Worm (Caenorhabditis elegans) whole organism, late embryonic: ENCODE measurements around the gene F35C5.1.

ENCODE experiments used
- C08G9.2 ChIP-seq: sonication (generic microtip); optimal IDR thresholded peaks from 2 replicates; lab custom pipeline; 2016; ENCODE audit warnings: mild to moderate bottlenecking, missing genetic modification characterization, moderate library complexity, missing compliant biosample characterization
- Y22D7AL.16 ChIP-seq: sonication (generic microtip); optimal IDR thresholded peaks from 2 replicates; lab custom pipeline; 2016; ENCODE audit warnings: missing genetic modification characterization, missing compliant biosample characterization
- ceh-24 ChIP-seq: sonication (generic microtip); optimal IDR thresholded peaks from 2 replicates; lab custom pipeline; 2016; ENCODE audit warnings: mild to moderate bottlenecking, missing genetic modification characterization, missing compliant biosample characterization
- ceh-31 ChIP-seq: sonication (generic microtip); optimal IDR thresholded peaks from 2 replicates; lab custom pipeline; 2016; ENCODE audit warnings: missing genetic modification characterization, missing compliant biosample characterization
- ceh-34 ChIP-seq: sonication (generic microtip); optimal IDR thresholded peaks from 2 replicates; lab custom pipeline; 2016; ENCODE audit warnings: mild to moderate bottlenecking, missing genetic modification characterization, missing compliant biosample characterization
- dmd-4 ChIP-seq: sonication (generic microtip); optimal IDR thresholded peaks from 2 replicates; lab custom pipeline; 2016; ENCODE audit warnings: borderline replicate concordance, missing genetic modification characterization, missing compliant biosample characterization
- dve-1 ChIP-seq: sonication (generic microtip); optimal IDR thresholded peaks from 2 replicates; lab custom pipeline; 2017; ENCODE audit warnings: antibody characterized with exemption, mild to moderate bottlenecking, missing genetic modification characterization, missing compliant biosample characterization
- elt-2 ChIP-seq: sonication (generic microtip); optimal IDR thresholded peaks from 2 replicates; lab custom pipeline; 2016; ENCODE audit warnings: missing genetic modification reagents, missing genetic modification characterization, missing compliant biosample characterization
- elt-4 ChIP-seq: sonication (generic microtip); optimal IDR thresholded peaks from 2 replicates; lab custom pipeline; 2016; ENCODE audit warnings: missing genetic modification characterization, missing compliant biosample characterization
- eyg-1 ChIP-seq: sonication (generic microtip); optimal IDR thresholded peaks from 2 replicates; lab custom pipeline; 2016; ENCODE audit warnings: missing genotype, missing genetic modification characterization, missing compliant biosample characterization
- fax-1 ChIP-seq: sonication (generic microtip); optimal IDR thresholded peaks from 2 replicates; lab custom pipeline; 2016; ENCODE audit warnings: missing genotype, missing genetic modification characterization, missing compliant biosample characterization
- fkh-10 ChIP-seq: fragments of 150-350 bp; optimal IDR thresholded peaks from 2 replicates; lab custom pipeline; 2014; ENCODE audit warnings: missing biosample characterization, missing genetic modification reagents, missing genetic modification characterization
- hlh-15 ChIP-seq: sonication (generic microtip); optimal IDR thresholded peaks from 2 replicates; lab custom pipeline; 2016; ENCODE audit warnings: missing genetic modification characterization, missing compliant biosample characterization
- madf-2 ChIP-seq: sonication (generic microtip); optimal IDR thresholded peaks from 2 replicates; lab custom pipeline; 2017; ENCODE audit warnings: missing genetic modification characterization, missing compliant biosample characterization
- pag-3 ChIP-seq: sonication (generic microtip); optimal IDR thresholded peaks from 2 replicates; lab custom pipeline; 2016; ENCODE audit warnings: missing compliant biosample characterization, missing genetic modification characterization, borderline replicate concordance
- pax-1 ChIP-seq: fragments of 150-350 bp; optimal IDR thresholded peaks from 2 replicates; lab custom pipeline; 2014; ENCODE audit warnings: missing biosample characterization, missing genetic modification characterization
- pha-2 ChIP-seq: sonication (generic microtip); optimal IDR thresholded peaks from 2 replicates; lab custom pipeline; 2017; ENCODE audit warnings: mild to moderate bottlenecking, missing genetic modification characterization, missing compliant biosample characterization
- sdc-2 ChIP-seq: sonication (generic microtip); optimal IDR thresholded peaks from 2 replicates; lab custom pipeline; 2016; ENCODE audit warnings: missing genotype, missing genetic modification characterization, missing compliant biosample characterization
- tbx-2 ChIP-seq: sonication (generic microtip); optimal IDR thresholded peaks from 2 replicates; lab custom pipeline; 2016; ENCODE audit warnings: missing genetic modification characterization, missing compliant biosample characterization
- unc-3 ChIP-seq, 2 experiments: fragments of 200-800 bp in 1 of 2; sonication (Bioruptor generic) in 1 of 2; sonication (generic microtip) in 1 of 2; conservative IDR thresholded peaks in 1 of 2; optimal IDR thresholded peaks in 1 of 2; 2 replicates each; pipeline versions ENCODE4 v1.3.6 to Lab custom; 2016 to 2022; ENCODE audit warnings: missing compliant biosample characterization in 2 of 2, missing genetic modification characterization in 2 of 2, missing genetic modification reagents in 1 of 2
- unc-86 ChIP-seq: sonication (generic microtip); optimal IDR thresholded peaks from 2 replicates; lab custom pipeline; 2016; ENCODE audit warnings: missing genetic modification characterization, missing compliant biosample characterization

Gene F35C5.1

ce11 chrII:12928241-12928640 is 47.6 kb downstream of the F35C5.1 start, which contains the start of gene F58G1.3:
TSS of gene F58G1.3 (minus strand) at chrII:12928341.
- no peak for TF ChIP-seq sdc-2
- TF ChIP-seq ceh-24: no peak
- no peak for TF ChIP-seq elt-4 (tag; lab: Kevin White, UChicago)
- no peak for TF ChIP-seq pha-2 (tag; lab: Kevin White, UChicago)
- no peak for TF ChIP-seq dve-1 (tag; lab: Kevin White, UChicago)
- TF ChIP-seq ceh-34 (tag; lab: Kevin White, UChicago): no peak
- no peak for TF ChIP-seq unc-3 (GFP tag; conservative IDR thresholded peaks at IDR 0.05; lab: Robert Waterston, UW)
- TF ChIP-seq unc-3 (tag; optimal IDR thresholded peaks at IDR 0.05; lab: Kevin White, UChicago): no peak
- no peak for TF ChIP-seq unc-86 (tag; lab: Kevin White, UChicago)
- TF ChIP-seq pag-3: no peak
- TF ChIP-seq dmd-4 (tag; lab: Kevin White, UChicago): no peak
- TF ChIP-seq, all 69 proteins: peak for 0

- TF ChIP-seq Y22D7AL.16: no peak
- no peak for TF ChIP-seq C08G9.2 (tag; lab: Kevin White, UChicago)
- no peak for TF ChIP-seq tbx-2
- no peak for TF ChIP-seq dmd-4 (tag; lab: Kevin White, UChicago)
- no peak for TF ChIP-seq ceh-31 (tag; lab: Kevin White, UChicago)
- no peak for TF ChIP-seq fax-1 (tag; lab: Kevin White, UChicago)
- no peak for TF ChIP-seq madf-2 (tag; lab: Kevin White, UChicago)
- TF ChIP-seq eyg-1 (tag; lab: Kevin White, UChicago): no peak
- TF ChIP-seq pax-1 (tag; lab: Kevin White, UChicago): no peak
Observed at ce11 chrII:12930138-12930537, 49.5 kb downstream of the F35C5.1 start.

DNA sequence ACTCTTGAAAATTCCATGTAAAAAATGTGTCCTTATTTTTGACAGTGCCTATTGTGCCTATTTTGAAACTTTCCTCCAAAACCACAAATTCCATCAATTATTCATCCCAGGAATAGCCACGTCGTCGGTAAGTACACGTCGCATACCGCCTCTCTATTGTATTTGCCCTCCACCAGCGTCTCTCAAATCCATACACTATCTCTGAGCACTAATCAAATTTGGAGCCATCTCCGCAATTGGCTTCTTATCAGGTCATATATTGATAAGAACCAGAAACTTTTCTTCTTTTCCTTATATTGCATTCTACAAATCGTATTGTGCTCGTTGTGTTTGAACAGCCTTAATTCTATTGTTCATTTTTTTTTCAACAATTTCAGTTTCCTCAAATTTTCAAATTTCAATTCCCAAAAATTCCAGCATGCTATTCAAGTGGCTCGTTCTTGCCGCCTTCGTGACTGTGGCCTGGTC is 50.9 kb downstream of the F35C5.1 start, which contains the start of gene dct-18:
TSS of gene dct-18 (plus strand) at position 418 of the 468 bp plus-strand sequence.
- TF ChIP-seq elt-2 (tag; lab: Kevin White, UChicago) (peak; percentile 94), hlh-15 (no peak), fkh-10 (GFP tag; lab: Kevin White, UChicago) (no peak), C08G9.2 (tag; lab: Kevin White, UChicago) (no peak)
